Worm (Caenorhabditis elegans) whole organism, L4 larva: Measurements from ENCODE around the gene T07A9.15.

ENCODE experiments used
- F37D6.2 ChIP-seq: sonication (generic microtip); optimal IDR thresholded peaks from 2 replicates; lab custom pipeline; 2016; ENCODE audit warnings: mild to moderate bottlenecking, missing genetic modification characterization, missing compliant biosample characterization
- R02D3.7 ChIP-seq: fragments of 150-350 bp; sonication (generic microtip); optimal IDR thresholded peaks from 3 replicates; lab custom pipeline; 2014; ENCODE audit warnings: missing biosample characterization, missing genetic modification characterization
- ZK337.2 ChIP-seq: fragments of 200-800 bp; sonication (Bioruptor generic); IDR thresholded peaks from 2 replicates; pipeline ENCODE4 v1.3.6; 2022; ENCODE audit warnings: missing genetic modification reagents, missing genetic modification characterization, missing compliant biosample characterization
- ZK546.5 ChIP-seq, 2 experiments: sonication (generic microtip); optimal IDR thresholded peaks; 2 replicates each; lab custom pipeline; 2017; ENCODE audit warnings: missing biosample characterization in 2 of 2, missing genetic modification characterization in 2 of 2
- aha-1 ChIP-seq: fragments of 150-350 bp; peaks from one replicate; lab custom pipeline; 2014; ENCODE audit warnings: missing biosample characterization, missing genetic modification characterization
- ceh-32 ChIP-seq: sonication (generic microtip); optimal IDR thresholded peaks from 2 replicates; lab custom pipeline; 2016; ENCODE audit warnings: mild to moderate bottlenecking, missing genetic modification characterization, missing compliant biosample characterization; ENCODE audit not compliant: poor library complexity
- ces-1 ChIP-seq: fragments of 150-350 bp; sonication (generic microtip); optimal IDR thresholded peaks from 4 replicates; lab custom pipeline; 2014; ENCODE audit warnings: missing biosample characterization, missing genetic modification reagents, missing genetic modification characterization
- dmd-6 ChIP-seq: fragments of 200-800 bp; sonication (Bioruptor generic); IDR thresholded peaks from 2 replicates; pipeline ENCODE4 v1.3.6; 2022; ENCODE audit warnings: missing genetic modification reagents, missing genetic modification characterization, missing compliant biosample characterization
- hif-1 ChIP-seq, 2 experiments: sonication (generic microtip); optimal IDR thresholded peaks; 2 replicates each; lab custom pipeline; 2016 to 2017; ENCODE audit warnings: missing compliant biosample characterization in 2 of 2, missing genetic modification characterization in 2 of 2, missing genetic modification reagents in 2 of 2, missing genotype in 2 of 2, mild to moderate bottlenecking in 1 of 2
- hlh-11 ChIP-seq: fragments of 200-800 bp; sonication (Bioruptor generic); optimal IDR thresholded peaks from 2 replicates; lab custom pipeline; 2018; ENCODE audit warnings: mild to moderate bottlenecking, missing genetic modification characterization, missing compliant biosample characterization
- hlh-30 ChIP-seq: sonication (generic microtip); optimal IDR thresholded peaks from 2 replicates; lab custom pipeline; 2017; ENCODE audit warnings: antibody characterized with exemption, mild to moderate bottlenecking, missing genetic modification characterization, missing compliant biosample characterization; ENCODE audit not compliant: insufficient read depth
- jun-1 ChIP-seq: fragments of 150-350 bp; optimal IDR thresholded peaks from 2 replicates; lab custom pipeline; 2014; ENCODE audit warnings: missing biosample characterization, missing genetic modification reagents, missing genetic modification characterization
- lim-7 ChIP-seq: fragments of 200-800 bp; sonication (Bioruptor generic); IDR thresholded peaks from 2 replicates; pipeline ENCODE4 v1.3.6; 2022; ENCODE audit warnings: missing genetic modification characterization, missing compliant biosample characterization
- mdl-1 ChIP-seq, 2 experiments: fragments of 150-350 bp in 1 of 2; sonication (generic microtip) in 1 of 2; optimal IDR thresholded peaks; 2 replicates each; lab custom pipeline; 2014 to 2017; ENCODE audit warnings: missing biosample characterization in 2 of 2, missing genetic modification characterization in 2 of 2
- mep-1 ChIP-seq: fragments of 150-350 bp; sonication (generic microtip); optimal IDR thresholded peaks from 3 replicates; lab custom pipeline; 2014; ENCODE audit warnings: missing biosample characterization, missing genetic modification characterization
- nhr-28 ChIP-seq: fragments of 150-350 bp; optimal IDR thresholded peaks from 2 replicates; lab custom pipeline; 2014; ENCODE audit warnings: missing biosample characterization, missing genetic modification characterization
- nhr-42 ChIP-seq: fragments of 200-800 bp; sonication (Bioruptor generic); IDR thresholded peaks from 2 replicates; pipeline ENCODE4 v1.3.6; 2022; ENCODE audit warnings: missing genetic modification characterization, missing compliant biosample characterization
- spr-1 ChIP-seq: sonication (generic microtip); optimal IDR thresholded peaks from 2 replicates; lab custom pipeline; 2016; ENCODE audit warnings: mild to moderate bottlenecking, missing genetic modification characterization, missing compliant biosample characterization
- tag-97 ChIP-seq: fragments of 200-800 bp; sonication (Bioruptor generic); IDR thresholded peaks from 2 replicates; pipeline ENCODE4 v1.3.6; 2022; ENCODE audit warnings: missing genetic modification characterization, missing compliant biosample characterization
- unc-39 ChIP-seq: sonication (generic microtip); optimal IDR thresholded peaks from 2 replicates; lab custom pipeline; 2017; ENCODE audit warnings: missing biosample characterization, missing genetic modification characterization
- unc-62 ChIP-seq, 3 experiments: fragments of 150-350 bp in 1 of 3; sonication (generic microtip); optimal IDR thresholded peaks in 2 of 3; peaks in 1 of 3; 1 replicate in 1 of 3; 2 replicates in 2 of 3; lab custom pipeline; 2014 to 2017; ENCODE audit warnings: missing biosample characterization in 3 of 3, missing genetic modification characterization in 3 of 3, missing genetic modification reagents in 3 of 3, missing genotype in 1 of 3
- zfp-2 ChIP-seq: sonication (generic microtip); optimal IDR thresholded peaks from 2 replicates; lab custom pipeline; 2016; ENCODE audit warnings: mild to moderate bottlenecking, missing genetic modification characterization, missing compliant biosample characterization

Gene T07A9.15

DNA sequence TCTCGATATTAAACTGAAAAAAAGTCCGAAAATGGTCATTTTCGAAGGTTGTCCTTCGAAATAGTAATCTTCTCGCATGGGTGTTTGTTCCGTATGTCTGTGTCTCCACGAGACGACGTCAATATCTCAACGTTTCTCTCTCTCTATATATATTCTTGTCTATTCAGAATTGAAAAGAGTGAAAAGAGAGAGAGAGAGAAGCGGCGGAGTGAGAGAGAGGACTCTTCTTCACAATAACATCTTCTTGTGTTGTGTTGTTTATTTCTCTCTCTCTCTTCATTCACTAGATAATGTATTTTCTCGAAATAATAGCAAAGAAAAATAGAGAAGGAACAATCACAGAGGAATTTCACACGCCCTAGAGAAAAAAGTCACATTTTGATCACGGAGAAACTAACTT, 26.9 kb downstream of the T07A9.15 start (continued):
- TF ChIP-seq mdl-1 (tag; optimal IDR thresholded peaks at IDR 0.05; lab: Kevin White, UChicago) (peak in 1 of 2 experiments; percentile 49), dmd-6 (GFP tag; lab: Robert Waterston, UW) (no peak), R02D3.7 (tag; lab: Kevin White, UChicago) (no peak), nhr-42 (no peak), zfp-2 (tag; lab: Kevin White, UChicago) (no peak), unc-62 (GFP tag; optimal IDR thresholded peaks at IDR 0.05 in 1 of 2; lab: Kevin White, UChicago) (peak in 1 of 2 experiments; percentile 91), unc-62 (tag; optimal IDR thresholded peaks at IDR 0.05; lab: Kevin White, UChicago) (no peak), hlh-30 (tag; lab: Kevin White, UChicago) (peak; percentile 32), ZK337.2 (GFP tag; lab: Robert Waterston, UW) (no peak), lim-7 (no peak), ceh-32 (tag; lab: Kevin White, UChicago) (no peak), jun-1 (tag; lab: Kevin White, UChicago) (no peak), unc-39 (tag; lab: Kevin White, UChicago) (no peak), ZK546.5 (tag; optimal IDR thresholded peaks at IDR 0.05; lab: Kevin White, UChicago) (no peak), F37D6.2 (tag; lab: Kevin White, UChicago) (no peak)

DNA sequence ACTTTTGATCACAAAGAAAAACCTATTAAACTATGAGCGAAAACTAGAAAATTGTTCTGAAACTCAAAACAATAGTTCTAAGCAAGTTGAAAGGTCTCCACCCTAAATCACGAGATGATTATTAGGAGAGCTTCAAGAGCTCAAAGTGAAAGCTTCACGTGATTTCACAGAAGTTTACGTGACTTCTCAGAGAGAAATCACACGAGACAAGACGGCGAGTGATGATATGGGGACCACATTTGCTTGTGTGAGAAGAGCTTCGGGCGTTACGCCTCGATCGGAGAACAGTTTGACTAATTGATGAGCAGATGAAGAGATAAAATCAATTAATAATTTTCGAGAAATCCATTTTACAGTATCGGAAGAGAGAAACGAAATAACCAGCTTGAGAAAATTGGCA, 28.4 kb downstream of the T07A9.15 start:
- TF ChIP-seq hlh-11 (tag; lab: Kevin White, UChicago): peak; percentile 27
- peak in 1 of 2 experiments; percentile 85 for TF ChIP-seq hif-1 (tag; optimal IDR thresholded peaks at IDR 0.05; lab: Kevin White, UChicago)
- no peak for TF ChIP-seq aha-1 (tag; lab: Kevin White, UChicago)
- TF ChIP-seq mep-1 (tag; lab: Kevin White, UChicago): no peak
- TF ChIP-seq ces-1 (GFP tag; lab: Kevin White, UChicago): no peak
- TF ChIP-seq tag-97 (GFP tag; lab: Robert Waterston, UW): no peak
- no peak for TF ChIP-seq spr-1

DNA sequence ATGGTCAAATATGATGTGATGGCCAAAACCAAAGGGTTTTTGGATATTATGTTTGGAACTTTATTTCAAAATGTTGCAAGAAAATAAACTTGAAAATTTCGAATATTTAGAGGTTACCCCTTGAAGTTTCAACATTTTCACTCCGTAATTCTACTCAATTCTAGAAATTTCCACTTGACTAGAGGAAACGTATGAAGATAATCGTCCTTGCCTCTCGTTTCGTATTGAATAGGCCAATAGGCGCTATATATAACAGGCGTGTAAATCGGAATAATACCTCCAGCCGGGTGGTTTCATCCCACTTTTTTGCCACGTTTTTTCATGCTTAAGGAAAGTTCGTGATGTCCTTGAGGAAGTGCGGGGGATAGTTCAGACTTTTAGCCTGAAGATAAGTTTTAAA, 50.1 kb downstream of the T07A9.15 start:
- TF ChIP-seq unc-62 (GFP tag; optimal IDR thresholded peaks at IDR 0.05 in 1 of 2; lab: Kevin White, UChicago): peak in 1 of 2 experiments; percentile 74
- no peak for TF ChIP-seq unc-62 (tag; optimal IDR thresholded peaks at IDR 0.05; lab: Kevin White, UChicago)
- TF ChIP-seq nhr-28 (tag; lab: Kevin White, UChicago): no peak
